Worm (Caenorhabditis elegans) whole organism, young adult: Measurements from ENCODE around the gene ZK994.6.

ENCODE experiments used
- F33H1.4 ChIP-seq: fragments of 200-800 bp; sonication (Bioruptor generic); IDR thresholded peaks from 2 replicates; pipeline ENCODE4 v1.3.6; 2022; ENCODE audit warnings: missing genetic modification reagents, missing genetic modification characterization, missing compliant biosample characterization
- F49E8.2 ChIP-seq: sonication (generic microtip); optimal IDR thresholded peaks from 3 replicates; lab custom pipeline; 2017; ENCODE audit warnings: missing genetic modification characterization, mild to moderate bottlenecking, missing compliant biosample characterization, antibody characterized with exemption, moderate library complexity; ENCODE audit not compliant: insufficient read depth
- F52B5.7 ChIP-seq: sonication (generic microtip); optimal IDR thresholded peaks from 2 replicates; lab custom pipeline; 2016; ENCODE audit warnings: mild to moderate bottlenecking, missing genetic modification characterization, missing compliant biosample characterization
- F55B11.4 ChIP-seq: sonication (generic microtip); optimal IDR thresholded peaks from 2 replicates; lab custom pipeline; 2016; ENCODE audit warnings: missing compliant biosample characterization, missing genetic modification characterization, borderline replicate concordance; ENCODE audit not compliant: insufficient read depth
- K12H6.12 ChIP-seq: fragments of 200-800 bp; sonication (Bioruptor generic); optimal IDR thresholded peaks from 2 replicates; lab custom pipeline; 2018; ENCODE audit warnings: mild to moderate bottlenecking, missing genetic modification characterization, missing compliant biosample characterization
- T26A5.8 ChIP-seq: sonication (generic microtip); optimal IDR thresholded peaks from 2 replicates; lab custom pipeline; 2016; ENCODE audit warnings: missing genetic modification characterization, missing compliant biosample characterization
- Y53G8AR.9 ChIP-seq: fragments of 200-800 bp; sonication (Bioruptor generic); conservative IDR thresholded peaks from 2 replicates; pipeline ENCODE4 v1.3.6; 2022; ENCODE audit warnings: missing genetic modification reagents, missing genetic modification characterization, missing compliant biosample characterization
- akir-1 ChIP-seq: fragments of 200-800 bp; sonication (Bioruptor generic); optimal IDR thresholded peaks from 2 replicates; lab custom pipeline; 2018; ENCODE audit warnings: mild to moderate bottlenecking, missing genetic modification characterization, moderate library complexity, missing compliant biosample characterization
- atf-7 ChIP-seq: sonication (generic microtip); optimal IDR thresholded peaks from 2 replicates; lab custom pipeline; 2017; ENCODE audit warnings: mild to moderate bottlenecking, missing genetic modification characterization, missing compliant biosample characterization
- attf-3 ChIP-seq: fragments of 200-800 bp; sonication (Bioruptor generic); conservative IDR thresholded peaks from 2 replicates; pipeline ENCODE4 v1.3.6; 2022; ENCODE audit warnings: missing genetic modification reagents, missing genetic modification characterization, missing compliant biosample characterization
- attf-6 ChIP-seq: fragments of 200-800 bp; sonication (Bioruptor generic); IDR thresholded peaks from 2 replicates; pipeline ENCODE4 v1.3.6; 2022; ENCODE audit warnings: missing genetic modification reagents, missing genetic modification characterization, missing compliant biosample characterization
- ceh-79 ChIP-seq: sonication (generic microtip); optimal IDR thresholded peaks from 2 replicates; lab custom pipeline; 2017; ENCODE audit warnings: mild to moderate bottlenecking, missing genetic modification characterization, missing compliant biosample characterization
- dox-1 ChIP-seq: fragments of 200-800 bp; sonication (Bioruptor generic); IDR thresholded peaks from 2 replicates; pipeline ENCODE4 v1.3.6; 2022; ENCODE audit warnings: missing genetic modification reagents, missing genetic modification characterization, missing compliant biosample characterization
- dpl-1 ChIP-seq: fragments of 150-350 bp; optimal IDR thresholded peaks from 2 replicates; lab custom pipeline; 2014; ENCODE audit warnings: missing biosample characterization, missing genetic modification reagents, missing genetic modification characterization
- egl-18 ChIP-seq: fragments of 200-800 bp; sonication (Bioruptor generic); IDR thresholded peaks from 2 replicates; pipeline ENCODE4 v1.3.6; 2022; ENCODE audit warnings: missing genetic modification reagents, missing genetic modification characterization, missing compliant biosample characterization
- gei-17 ChIP-seq: fragments of 200-800 bp; sonication (Bioruptor generic); optimal IDR thresholded peaks from 2 replicates; lab custom pipeline; 2018; ENCODE audit warnings: mild to moderate bottlenecking, missing genetic modification characterization, missing compliant biosample characterization
- hmg-1.2 ChIP-seq: fragments of 200-800 bp; sonication (Bioruptor generic); IDR thresholded peaks from 2 replicates; pipeline ENCODE4 v1.3.6; 2022; ENCODE audit warnings: missing genetic modification reagents, missing genetic modification characterization, missing compliant biosample characterization
- hmg-20 ChIP-seq: fragments of 200-800 bp; sonication (Bioruptor generic); IDR thresholded peaks from 2 replicates; pipeline ENCODE4 v1.3.6; 2022; ENCODE audit warnings: missing genetic modification reagents, missing genetic modification characterization, missing compliant biosample characterization
- lin-35 ChIP-seq, 3 experiments: fragments of 150-350 bp in 2 of 3; sonication (generic microtip) in 1 of 3; optimal IDR thresholded peaks; 2 replicates each; lab custom pipeline; 2014 to 2018; ENCODE audit warnings: missing biosample characterization in 3 of 3, missing genetic modification characterization in 3 of 3, missing genetic modification reagents in 3 of 3
- lin-40 ChIP-seq: sonication (generic microtip); optimal IDR thresholded peaks from 2 replicates; lab custom pipeline; 2016; ENCODE audit warnings: missing genetic modification characterization, mild to moderate bottlenecking, missing compliant biosample characterization, missing genotype, missing genetic modification reagents
- lin-54 ChIP-seq: fragments of 200-800 bp; sonication (Bioruptor generic); optimal IDR thresholded peaks from 2 replicates; lab custom pipeline; 2018; ENCODE audit warnings: mild to moderate bottlenecking, missing genetic modification characterization, missing compliant biosample characterization
- lsy-27 ChIP-seq: sonication (generic microtip); optimal IDR thresholded peaks from 2 replicates; lab custom pipeline; 2017; ENCODE audit warnings: missing genetic modification characterization, mild to moderate bottlenecking, missing compliant biosample characterization, antibody characterized with exemption, missing genotype, borderline replicate concordance; ENCODE audit not compliant: insufficient read depth
- madf-3 ChIP-seq: fragments of 200-800 bp; sonication (Bioruptor generic); IDR thresholded peaks from 2 replicates; pipeline ENCODE4 v1.3.6; 2022; ENCODE audit warnings: missing genetic modification reagents, missing genetic modification characterization, missing compliant biosample characterization
- madf-6 ChIP-seq: fragments of 200-800 bp; sonication (Bioruptor generic); IDR thresholded peaks from 2 replicates; pipeline ENCODE4 v1.3.6; 2022; ENCODE audit warnings: missing genetic modification reagents, missing genetic modification characterization, missing compliant biosample characterization
- madf-8 ChIP-seq: fragments of 200-800 bp; sonication (Bioruptor generic); conservative IDR thresholded peaks from 2 replicates; pipeline ENCODE4 v1.3.6; 2022; ENCODE audit warnings: missing genetic modification reagents, missing genetic modification characterization, missing compliant biosample characterization
- mcd-1 ChIP-seq: fragments of 200-800 bp; sonication (Bioruptor generic); IDR thresholded peaks from 2 replicates; pipeline ENCODE4 v1.3.6; 2022; ENCODE audit warnings: missing genetic modification reagents, missing genetic modification characterization, missing compliant biosample characterization
- mes-4 ChIP-seq: sonication (generic microtip); optimal IDR thresholded peaks from 2 replicates; lab custom pipeline; 2016; ENCODE audit warnings: missing genotype, missing genetic modification characterization, missing compliant biosample characterization
- rec-8 ChIP-seq, 2 experiments: sonication (generic microtip); optimal IDR thresholded peaks; 2 replicates each; lab custom pipeline; 2016; ENCODE audit warnings: mild to moderate bottlenecking in 2 of 2, missing genetic modification characterization in 2 of 2, missing genetic modification reagents in 2 of 2, missing genotype in 2 of 2, missing biosample characterization in 1 of 2, missing compliant biosample characterization in 1 of 2, moderate library complexity in 1 of 2
- snpc-1.1 ChIP-seq: sonication (generic microtip); optimal IDR thresholded peaks from 2 replicates; lab custom pipeline; 2017; ENCODE audit warnings: missing genetic modification characterization, mild to moderate bottlenecking, missing compliant biosample characterization, antibody characterized with exemption, moderate library complexity, missing genotype, missing genetic modification reagents; ENCODE audit not compliant: insufficient read depth
- somi-1 ChIP-seq: fragments of 200-800 bp; sonication (Bioruptor generic); optimal IDR thresholded peaks from 2 replicates; lab custom pipeline; 2018; ENCODE audit warnings: mild to moderate bottlenecking, missing genetic modification characterization, missing compliant biosample characterization
- unc-130 ChIP-seq: sonication (generic microtip); optimal IDR thresholded peaks from 2 replicates; lab custom pipeline; 2016; ENCODE audit warnings: missing genetic modification reagents, missing genetic modification characterization, missing compliant biosample characterization
- ztf-22 ChIP-seq: fragments of 200-800 bp; sonication (Bioruptor generic); optimal IDR thresholded peaks from 2 replicates; lab custom pipeline; 2018; ENCODE audit warnings: mild to moderate bottlenecking, missing genetic modification characterization, moderate library complexity, missing compliant biosample characterization

ZK994.6 gene

ce11 chrV:8533916-8534315 is 26.7 kb upstream of the ZK994.6 start:
- no peak for TF ChIP-seq dpl-1
- no peak for TF ChIP-seq ceh-79 (tag; lab: Kevin White, UChicago)
- no peak for TF ChIP-seq F33H1.4 (GFP tag; lab: Robert Waterston, UW)
- TF ChIP-seq lin-40 (tag; lab: Kevin White, UChicago): no peak
- TF ChIP-seq lin-54 (GFP tag; lab: Kevin White, UChicago): no peak
- TF ChIP-seq attf-6 (GFP tag; lab: Robert Waterston, UW): no peak
- no peak for TF ChIP-seq snpc-1.1 (tag; lab: Kevin White, UChicago)
- no peak for TF ChIP-seq akir-1 (GFP tag; lab: Kevin White, UChicago)
- no peak for TF ChIP-seq F49E8.2 (tag; lab: Kevin White, UChicago)

DNA sequence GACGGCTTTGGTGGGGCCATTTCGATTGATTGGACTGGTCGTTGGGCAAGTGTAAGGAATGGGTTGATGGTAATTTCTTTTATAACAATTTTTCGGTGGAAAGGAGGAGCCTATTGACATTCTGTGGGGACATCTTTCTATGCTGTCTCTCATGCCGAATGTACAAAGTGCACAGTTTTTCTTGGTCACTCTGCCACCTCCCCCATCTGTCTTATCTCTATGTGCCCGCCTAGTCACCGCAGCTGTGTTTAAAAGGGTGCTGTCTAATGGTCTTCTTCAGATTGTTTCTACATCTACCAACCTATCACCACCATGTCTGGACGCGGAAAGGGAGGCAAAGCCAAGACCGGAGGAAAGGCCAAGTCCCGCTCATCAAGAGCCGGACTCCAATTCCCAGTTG is 25.8 kb upstream of the ZK994.6 start, which contains the start of the genes his-8 and his-7:
his-8 (minus strand) TSS at position 20 of the 400 bp plus-strand sequence.
his-7 (plus strand) TSS at position 313 of the 400 bp plus-strand sequence.
- TF ChIP-seq madf-6 (GFP tag; lab: Robert Waterston, UW): peak; percentile 5; the same call in 1 of the 2 replicates
- TF ChIP-seq, all 124 proteins: peak for 1; not testable (repeated sequence) for 123

- TF ChIP-seq ztf-22 (GFP tag; lab: Kevin White, UChicago) (no peak), F52B5.7 (no peak), hmg-20 (GFP tag; lab: Robert Waterston, UW) (no peak)
Measured at ce11 chrV:8529219-8529618, 22.0 kb upstream of the ZK994.6 start, which contains the start of gene otpl-5. Gene otpl-5 (plus strand): TSS chrV:8529519.

DNA sequence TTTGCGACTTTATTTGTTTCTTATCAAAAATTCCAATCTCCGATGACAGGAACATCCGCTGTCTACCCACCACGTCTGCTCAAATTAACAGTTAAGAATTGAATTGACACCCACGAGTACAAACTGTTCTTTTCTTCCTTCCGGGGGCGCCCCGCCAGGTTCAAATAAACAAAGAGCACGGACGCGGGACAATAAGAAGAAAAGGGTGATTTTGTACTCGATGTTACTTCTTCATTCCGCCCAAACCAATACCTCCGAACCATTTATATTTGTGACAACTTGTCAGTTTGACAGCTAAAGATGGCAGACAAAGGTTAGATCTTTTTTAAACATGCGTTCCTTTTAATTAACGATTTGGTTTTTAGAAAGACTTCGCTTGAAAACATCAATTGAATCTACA is 18.6 kb upstream of the ZK994.6 start, which contains the start of gene otpl-6:
otpl-6 (plus strand) TSS at position 301 of the 400 bp plus-strand sequence.
- TF ChIP-seq K12H6.12 (no peak), lin-35 (GFP tag; optimal IDR thresholded peaks at IDR 0.05; lab: Kevin White, UChicago) (no peak), hmg-1.2 (GFP tag; lab: Robert Waterston, UW) (no peak), somi-1 (GFP tag; lab: Kevin White, UChicago) (no peak), dox-1 (GFP tag; lab: Robert Waterston, UW) (no peak), Y53G8AR.9 (GFP tag; lab: Robert Waterston, UW) (no peak), rec-8 (tag; optimal IDR thresholded peaks at IDR 0.05; lab: Kevin White, UChicago) (no peak), egl-18 (no peak), mcd-1 (no peak), F55B11.4 (no peak), mes-4 (tag; lab: Kevin White, UChicago) (no peak), attf-3 (GFP tag; lab: Robert Waterston, UW) (no peak), T26A5.8 (tag; lab: Kevin White, UChicago) (no peak), unc-130 (no peak), atf-7 (tag; lab: Kevin White, UChicago) (no peak), snpc-1.1 (tag; lab: Kevin White, UChicago) (no peak), gei-17 (GFP tag; lab: Kevin White, UChicago) (no peak), madf-3 (GFP tag; lab: Robert Waterston, UW) (no peak), madf-8 (no peak), lsy-27 (tag; lab: Kevin White, UChicago) (no peak)
- TF ChIP-seq, all 124 proteins: peak for 0
